Fruit fly (Drosophila melanogaster): Measurements from ENCODE around the gene Npc1a.

- TF ChIP-seq CG8159 (tag; optimal IDR thresholded peaks at IDR 0.05) (no peak), Pif1B (GFP tag; optimal IDR thresholded peaks at IDR 0.05) (no peak), Pif1A (GFP tag; optimal IDR thresholded peaks at IDR 0.05) (no peak), gl (tag; optimal IDR thresholded peaks at IDR 0.05) (no peak), EcR (GFP tag; optimal IDR thresholded peaks at IDR 0.05) (no peak), CG10348 (GFP tag; IDR thresholded peaks at IDR 0.05) (no peak), CG34367 (tag; optimal IDR thresholded peaks at IDR 0.05) (no peak), CG9948 (tag; optimal IDR thresholded peaks at IDR 0.05) (no peak), CG4496 (GFP tag; IDR thresholded peaks at IDR 0.05) (no peak)
These were observed 10.1 kb downstream of the Npc1a start, which contains the start of the genes CG5727 and ath for dm6 chr2L:10210631-10211557.

Data from whole organism, pupa.